Fruit fly (Drosophila melanogaster) whole organism, pupa: ENCODE results near the gene GAA1.

Experiments used
- CG10348 ChIP-seq: fragments of 200-800 bp; sonication (Bioruptor generic); IDR thresholded peaks from 2 replicates; pipeline ENCODE4 v1.3.6; 2022; ENCODE audit warnings: missing biosample characterization, missing genetic modification characterization
- CG12605 ChIP-seq: fragments of 200-800 bp; sonication (Bioruptor generic); IDR thresholded peaks from 2 replicates; pipeline ENCODE4 v1.3.6; 2022; ENCODE audit warnings: missing biosample characterization, missing genetic modification characterization
- CG13204 ChIP-seq: fragments of 200-800 bp; sonication (Bioruptor generic); optimal IDR thresholded peaks from 2 replicates; lab custom pipeline; 2018; ENCODE audit warnings: missing biosample characterization, mild to moderate bottlenecking, missing genetic modification characterization, moderate library complexity
- CG14655 ChIP-seq: fragments of 200-800 bp; sonication (Bioruptor generic); optimal IDR thresholded peaks from 3 replicates; lab custom pipeline; 2017; ENCODE audit warnings: mild to moderate bottlenecking, missing biosample characterization, missing genetic modification reagents, missing genetic modification characterization
- CG15710 ChIP-seq: fragments of 200-800 bp; sonication (Bioruptor generic); optimal IDR thresholded peaks from 2 replicates; lab custom pipeline; 2018; ENCODE audit warnings: missing biosample characterization, mild to moderate bottlenecking, missing genetic modification characterization, moderate library complexity
- CG17806 ChIP-seq: fragments of 200-800 bp; sonication (Bioruptor generic); optimal IDR thresholded peaks from 2 replicates; lab custom pipeline; 2018; ENCODE audit warnings: missing biosample characterization, mild to moderate bottlenecking, missing genetic modification characterization, moderate library complexity
- CG32121 ChIP-seq: fragments of 200-800 bp; sonication (Bioruptor generic); IDR thresholded peaks from 2 replicates; pipeline ENCODE4 v1.3.6; 2022; ENCODE audit warnings: missing biosample characterization, missing genetic modification characterization
- CG34367 ChIP-seq: fragments of 200-800 bp; sonication (Bioruptor generic); optimal IDR thresholded peaks from 2 replicates; lab custom pipeline; 2018; ENCODE audit warnings: missing biosample characterization, mild to moderate bottlenecking, missing genetic modification characterization
- CG4496 ChIP-seq: fragments of 200-800 bp; sonication (Bioruptor generic); IDR thresholded peaks from 3 replicates; pipeline ENCODE4 v1.3.6; 2022; ENCODE audit warnings: missing biosample characterization, missing genetic modification characterization
- CG8159 ChIP-seq: fragments of 200-800 bp; sonication (Bioruptor generic); optimal IDR thresholded peaks from 3 replicates; lab custom pipeline; 2018; ENCODE audit warnings: missing biosample characterization, mild to moderate bottlenecking, missing genetic modification characterization, moderate library complexity
- CG8301 ChIP-seq: fragments of 200-800 bp; sonication (Bioruptor generic); optimal IDR thresholded peaks from 2 replicates; lab custom pipeline; 2018; ENCODE audit warnings: missing biosample characterization, mild to moderate bottlenecking, missing genetic modification characterization
- CG9948 ChIP-seq: fragments of 200-800 bp; sonication (Bioruptor generic); optimal IDR thresholded peaks from 2 replicates; lab custom pipeline; 2018; ENCODE audit warnings: missing biosample characterization, mild to moderate bottlenecking, missing genetic modification characterization, moderate library complexity
- D1 ChIP-seq: fragments of 200-800 bp; sonication (Bioruptor generic); optimal IDR thresholded peaks from 2 replicates; lab custom pipeline; 2018; ENCODE audit warnings: missing biosample characterization, mild to moderate bottlenecking, missing genetic modification characterization, moderate library complexity
- EcR ChIP-seq: fragments of 200-800 bp; sonication (Bioruptor generic); optimal IDR thresholded peaks from 3 replicates; lab custom pipeline; 2019; ENCODE audit warnings: missing biosample characterization, missing genetic modification characterization, mild to moderate bottlenecking, moderate library complexity, missing genetic modification reagents
- Ets98B ChIP-seq: fragments of 200-800 bp; sonication (Bioruptor generic); IDR thresholded peaks from 2 replicates; pipeline ENCODE4 v1.3.6; 2022; ENCODE audit warnings: missing biosample characterization, missing genetic modification characterization
- Pif1A ChIP-seq: fragments of 200-800 bp; sonication (Bioruptor generic); optimal IDR thresholded peaks from 3 replicates; lab custom pipeline; 2016; ENCODE audit warnings: missing biosample characterization, missing genetic modification characterization
- Pif1B ChIP-seq: fragments of 200-800 bp; sonication (Bioruptor generic); optimal IDR thresholded peaks from 3 replicates; lab custom pipeline; 2016; ENCODE audit warnings: missing biosample characterization, missing genetic modification characterization
- Snoo ChIP-seq: fragments of 200-800 bp; sonication (Bioruptor generic); optimal IDR thresholded peaks from 3 replicates; lab custom pipeline; 2017; ENCODE audit warnings: missing biosample characterization, mild to moderate bottlenecking, missing genetic modification characterization, inconsistent platforms
- fd96Ca ChIP-seq: fragments of 200-800 bp; sonication (Bioruptor generic); IDR thresholded peaks from 3 replicates; pipeline ENCODE4 v1.3.6; 2022; ENCODE audit warnings: missing biosample characterization, missing genetic modification characterization
- gl ChIP-seq: fragments of 200-800 bp; sonication (Bioruptor generic); optimal IDR thresholded peaks from 2 replicates; lab custom pipeline; 2018; ENCODE audit warnings: missing biosample characterization, mild to moderate bottlenecking, missing genetic modification characterization
- rn ChIP-seq: fragments of 200-800 bp; sonication (Bioruptor generic); IDR thresholded peaks from 2 replicates; pipeline ENCODE4 v1.3.6; 2022; ENCODE audit warnings: missing biosample characterization, missing genetic modification characterization

The GAA1 gene

DNA sequence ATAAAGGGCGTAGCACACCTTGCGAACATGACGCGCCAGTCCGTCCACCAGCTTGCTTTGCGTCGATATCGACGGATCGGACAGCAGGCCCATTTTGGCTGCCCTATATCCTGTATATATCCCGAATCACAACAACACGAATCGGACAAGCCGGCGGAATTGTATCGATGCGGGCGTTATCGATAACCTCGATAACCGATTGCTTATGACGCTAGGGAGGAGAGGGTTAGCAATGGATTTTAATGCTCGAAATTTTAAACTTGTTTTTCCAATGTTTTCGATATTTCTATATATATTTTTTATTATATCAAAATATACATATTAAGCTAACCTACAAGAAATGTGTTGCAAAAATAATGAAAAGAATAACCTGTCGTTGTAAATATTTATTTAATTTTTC, at the start of gene GAA1:
GAA1 (minus strand) TSS at position 194 of the 400 bp plus-strand sequence.
- no peak for TF ChIP-seq CG8301 (tag; lab: Kevin White, UChicago)
- peak; percentile 9 for TF ChIP-seq CG17806 (tag; lab: Kevin White, UChicago)

DNA sequence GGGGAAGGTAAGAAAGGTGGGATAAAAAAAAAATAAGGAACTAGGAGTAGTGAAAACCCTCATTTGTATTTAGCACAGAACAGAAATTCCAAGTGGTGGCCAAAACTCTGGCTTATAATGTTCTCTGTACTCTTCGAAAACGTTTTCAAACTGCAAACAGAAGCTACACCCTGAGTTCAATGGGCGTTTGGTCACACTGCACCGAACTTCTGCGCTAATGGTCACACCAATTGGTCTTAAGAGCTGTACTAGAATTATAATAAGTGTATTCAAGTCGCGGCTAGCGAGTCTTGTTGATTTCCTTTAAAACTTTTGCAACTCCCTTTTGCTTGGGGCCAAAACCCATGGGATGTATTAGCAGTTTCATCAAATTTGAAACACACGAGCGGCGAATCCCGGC, 48.9 kb upstream of the GAA1 start:
- TF ChIP-seq CG9948 (tag; lab: Kevin White, UChicago), result no peak
- TF ChIP-seq Snoo (tag; lab: Kevin White, UChicago), result no peak
- no peak for TF ChIP-seq Pif1B
- TF ChIP-seq CG8301 (tag; lab: Kevin White, UChicago), result no peak
- no peak for TF ChIP-seq EcR (GFP tag; lab: Kevin White, UChicago)
- TF ChIP-seq rn (GFP tag; lab: Robert Waterston, UW), result no peak
- TF ChIP-seq Pif1A (GFP tag; lab: Kevin White, UChicago), result no peak
- TF ChIP-seq fd96Ca, result no peak
- no peak for TF ChIP-seq CG10348 (GFP tag; lab: Robert Waterston, UW)

DNA sequence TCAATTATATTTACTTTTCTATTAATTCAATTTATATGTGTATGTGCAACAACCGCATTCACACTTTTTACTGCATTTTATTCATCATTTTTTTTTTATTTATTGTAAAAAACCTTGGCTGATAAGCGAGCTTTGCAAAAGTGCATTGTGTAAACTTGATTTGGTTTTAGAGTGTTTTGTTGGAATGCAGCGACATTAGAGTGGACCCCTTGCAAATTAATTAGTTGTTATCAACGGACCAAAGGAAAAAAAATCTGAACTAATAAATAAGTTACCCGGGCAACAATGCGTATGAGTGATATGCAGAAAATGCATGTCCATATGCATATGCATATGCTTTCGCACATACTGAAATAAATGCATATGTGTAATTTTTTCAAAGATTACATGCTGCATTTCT, 47.8 kb upstream of the GAA1 start:
- TF ChIP-seq Pif1A (GFP tag; lab: Kevin White, UChicago), result no peak
- TF ChIP-seq Snoo (tag; lab: Kevin White, UChicago), result no peak
- TF ChIP-seq CG17806 (tag; lab: Kevin White, UChicago), result no peak
- no peak for TF ChIP-seq EcR (GFP tag; lab: Kevin White, UChicago)
- TF ChIP-seq rn (GFP tag; lab: Robert Waterston, UW), result no peak
- no peak for TF ChIP-seq Pif1B
- TF ChIP-seq CG4496 (GFP tag; lab: Robert Waterston, UW), result no peak
- TF ChIP-seq fd96Ca, result no peak; the same call in 2 of the 3 replicates
- peak; percentile 4 for TF ChIP-seq CG8301 (tag; lab: Kevin White, UChicago)
- TF ChIP-seq Ets98B, result no peak; the same call in 1 of the 2 replicates
- no peak for TF ChIP-seq CG9948 (tag; lab: Kevin White, UChicago)
- TF ChIP-seq CG14655 (GFP tag; lab: Kevin White, UChicago), result peak; percentile 17
- peak; percentile 68 for TF ChIP-seq CG12605 (GFP tag; lab: Robert Waterston, UW)
- no peak for TF ChIP-seq CG32121 (GFP tag; lab: Robert Waterston, UW)

DNA sequence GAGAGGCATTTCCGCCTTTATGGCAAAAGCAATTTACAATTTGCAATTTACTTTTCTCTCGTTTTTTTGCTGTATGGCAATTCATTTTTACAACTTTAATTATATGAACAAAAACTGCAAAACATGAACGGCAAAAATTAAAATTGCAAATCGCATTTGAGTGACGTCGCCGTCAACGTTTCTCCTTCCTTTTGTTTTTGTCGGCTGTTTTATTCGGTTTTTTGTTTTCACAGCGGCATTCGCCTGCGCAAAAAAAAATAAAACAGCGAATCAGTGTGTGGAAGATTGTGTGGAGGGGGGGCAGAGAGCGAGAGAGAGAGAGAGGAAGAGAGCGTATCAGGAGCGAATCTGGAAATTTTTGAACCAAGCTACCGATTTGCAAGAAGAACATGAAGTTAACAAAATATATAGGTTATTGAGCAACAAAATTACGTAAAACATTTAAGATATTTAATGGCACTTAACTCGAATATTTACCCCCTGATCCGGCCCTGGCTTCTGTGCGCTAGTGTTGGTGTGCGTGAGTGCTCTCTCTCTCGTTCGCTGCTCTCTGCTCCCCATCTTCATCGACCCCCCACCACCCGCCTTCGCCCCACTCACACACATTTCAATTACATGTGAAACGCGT, 45.5 kb upstream of the GAA1 start:
- TF ChIP-seq CG14655 (GFP tag; lab: Kevin White, UChicago) (peak; percentile 100), gl (tag; lab: Kevin White, UChicago) (peak; percentile 99), CG13204 (GFP tag; lab: Kevin White, UChicago) (peak; percentile 98), fd96Ca (peak; percentile 100), Snoo (tag; lab: Kevin White, UChicago) (peak; percentile 100), rn (GFP tag; lab: Robert Waterston, UW) (peak; percentile 99), CG34367 (tag; lab: Kevin White, UChicago) (peak; percentile 99), CG8159 (peak; percentile 99), D1 (tag; lab: Kevin White, UChicago) (peak; percentile 98), Pif1B (peak; percentile 99), Pif1A (GFP tag; lab: Kevin White, UChicago) (peak; percentile 99), CG8301 (tag; lab: Kevin White, UChicago) (peak; percentile 99), CG32121 (GFP tag; lab: Robert Waterston, UW) (peak; percentile 100), CG10348 (GFP tag; lab: Robert Waterston, UW) (peak; percentile 98), CG4496 (GFP tag; lab: Robert Waterston, UW) (peak; percentile 100), CG17806 (tag; lab: Kevin White, UChicago) (peak; percentile 99), CG15710 (tag; lab: Kevin White, UChicago) (peak; percentile 99), CG12605 (GFP tag; lab: Robert Waterston, UW) (peak; percentile 99), EcR (GFP tag; lab: Kevin White, UChicago) (peak; percentile 92), Ets98B (peak; percentile 100), CG9948 (tag; lab: Kevin White, UChicago) (peak; percentile 99)

DNA sequence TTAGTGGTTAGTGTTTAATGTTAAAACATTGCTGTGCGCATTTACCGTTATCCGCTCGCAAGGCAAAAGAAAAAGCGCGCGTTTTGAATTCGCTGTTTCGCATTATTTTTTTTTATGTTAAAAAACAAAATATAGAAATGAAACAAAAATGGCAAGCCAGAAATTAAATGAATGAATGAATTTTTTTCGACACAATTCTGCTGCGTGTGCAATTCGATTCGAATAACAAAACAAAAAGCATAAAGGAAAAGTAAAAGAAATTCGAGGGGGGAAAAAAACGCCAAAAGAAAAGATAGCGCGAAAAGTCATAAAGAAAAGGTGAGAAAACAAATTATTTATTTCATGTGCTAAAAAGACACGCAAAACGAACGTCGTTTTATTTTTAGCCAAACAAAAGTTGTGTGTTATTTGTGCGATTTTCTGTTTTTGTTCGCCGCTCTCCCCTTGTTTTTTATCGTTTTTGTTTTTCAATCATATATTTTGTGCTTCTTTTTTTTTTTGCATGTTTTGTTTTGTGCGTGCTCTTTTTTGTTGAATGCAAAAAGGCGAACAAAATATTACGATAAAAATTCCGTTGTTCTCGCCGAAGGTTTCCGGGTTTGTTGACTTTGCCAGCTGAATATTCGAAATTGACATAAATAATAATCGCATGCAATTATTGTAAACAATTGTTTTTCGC, 44.3 kb upstream of the GAA1 start:
- peak; percentile 12 for TF ChIP-seq Snoo (tag; lab: Kevin White, UChicago)
- TF ChIP-seq D1 (tag; lab: Kevin White, UChicago), result no peak
- no peak for TF ChIP-seq CG34367 (tag; lab: Kevin White, UChicago)
- no peak for TF ChIP-seq CG9948 (tag; lab: Kevin White, UChicago)
- TF ChIP-seq Pif1B, result no peak
- TF ChIP-seq CG15710 (tag; lab: Kevin White, UChicago), result no peak
- TF ChIP-seq rn (GFP tag; lab: Robert Waterston, UW), result no peak
- TF ChIP-seq CG4496 (GFP tag; lab: Robert Waterston, UW), result 0 out of 3 replicates have a peak, but pooled peaks have one; percentile 51
- peak; percentile 29; the same call in 1 of the 2 replicates for TF ChIP-seq CG32121 (GFP tag; lab: Robert Waterston, UW)
- TF ChIP-seq CG17806 (tag; lab: Kevin White, UChicago), result no peak
- no peak for TF ChIP-seq EcR (GFP tag; lab: Kevin White, UChicago)
- TF ChIP-seq CG10348 (GFP tag; lab: Robert Waterston, UW), result no peak
- TF ChIP-seq CG12605 (GFP tag; lab: Robert Waterston, UW), result peak; percentile 38; the same call in 1 of the 2 replicates
